Fruit fly (Drosophila melanogaster): Measurements from ENCODE around the gene CG42685.

DNA sequence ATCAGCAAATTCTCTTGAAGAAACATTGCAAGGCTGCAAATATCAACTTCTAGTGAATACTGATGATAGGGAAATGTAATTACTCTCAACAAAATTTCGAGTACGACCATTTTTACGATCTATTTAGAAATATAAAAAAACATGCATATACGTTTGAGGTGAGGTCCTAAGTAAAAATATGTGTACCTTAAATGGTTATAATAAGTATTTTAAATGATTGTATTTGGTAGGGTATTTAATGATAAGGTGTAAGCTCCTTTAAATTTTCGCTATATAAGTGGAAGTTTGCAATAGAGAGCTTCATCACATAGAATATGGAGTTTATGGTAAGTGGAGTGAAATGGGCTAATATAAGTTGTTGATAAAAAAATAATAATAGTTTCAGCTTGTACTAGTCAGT, 14.1 kb upstream of the CG42685 start, which contains the start of gene CG42681:
- TF ChIP-seq psq (GFP tag; optimal IDR thresholded peaks at IDR 0.05) (no peak), usp (GFP tag; optimal IDR thresholded peaks at IDR 0.05) (no peak), Mio (GFP tag; optimal IDR thresholded peaks at IDR 0.05) (no peak), CG32264 (GFP tag; optimal IDR thresholded peaks at IDR 0.05) (no peak), Dfd (GFP tag; optimal IDR thresholded peaks at IDR 0.05) (no peak), Hr83 (GFP tag; optimal IDR thresholded peaks at IDR 0.05; ENCODE audit: poor library complexity, severe bottlenecking) (no peak), OdsH (GFP tag; optimal IDR thresholded peaks at IDR 0.05) (no peak), dsf (GFP tag; optimal IDR thresholded peaks at IDR 0.05; ENCODE audit: borderline replicate concordance) (no peak), rgr (GFP tag; optimal IDR thresholded peaks at IDR 0.05) (no peak), pan (optimal IDR thresholded peaks at IDR 0.05) (no peak)
